Worm (Caenorhabditis elegans) whole organism, late embryonic: ENCODE results near the gene ech-2.
A peak's percentile ranks its signal among the peaks of the same experiment; 100 is the strongest.
"Not testable (repeated sequence)": the region's sequence is repeated elsewhere in the genome, so short reads cannot be mapped to it uniquely, and the experiment has no call there.

ENCODE experiments used
- K02D7.2 ChIP-seq: sonication (generic microtip); optimal IDR thresholded peaks from 2 replicates; lab custom pipeline; 2017; ENCODE audit warnings: mild to moderate bottlenecking, missing genetic modification characterization, missing compliant biosample characterization
- K09A11.1 ChIP-seq: sonication (generic microtip); optimal IDR thresholded peaks from 2 replicates; lab custom pipeline; 2017; ENCODE audit warnings: antibody characterized with exemption, mild to moderate bottlenecking, missing genetic modification characterization, missing compliant biosample characterization; ENCODE audit not compliant: insufficient read depth
- T23F11.4 ChIP-seq: fragments of 200-800 bp; sonication (Bioruptor generic); optimal IDR thresholded peaks from 2 replicates; lab custom pipeline; 2018; ENCODE audit warnings: mild to moderate bottlenecking, missing genetic modification characterization, missing compliant biosample characterization
- ceh-14 ChIP-seq: sonication (generic microtip); optimal IDR thresholded peaks from 2 replicates; lab custom pipeline; 2016; ENCODE audit warnings: missing genotype, missing genetic modification characterization, missing compliant biosample characterization
- ceh-19 ChIP-seq: fragments of 200-800 bp; sonication (Bioruptor generic); optimal IDR thresholded peaks from 2 replicates; lab custom pipeline; 2018; ENCODE audit warnings: mild to moderate bottlenecking, missing genetic modification characterization, missing compliant biosample characterization
- ceh-22 ChIP-seq: sonication (generic microtip); optimal IDR thresholded peaks from 2 replicates; lab custom pipeline; 2017; ENCODE audit warnings: missing biosample characterization, missing genetic modification characterization
- ceh-30 ChIP-seq: fragments of 150-350 bp; optimal IDR thresholded peaks from 2 replicates; lab custom pipeline; 2014; ENCODE audit warnings: missing biosample characterization, missing genetic modification characterization
- ceh-31 ChIP-seq: sonication (generic microtip); optimal IDR thresholded peaks from 2 replicates; lab custom pipeline; 2016; ENCODE audit warnings: missing genetic modification characterization, missing compliant biosample characterization
- ceh-34 ChIP-seq: sonication (generic microtip); optimal IDR thresholded peaks from 2 replicates; lab custom pipeline; 2016; ENCODE audit warnings: mild to moderate bottlenecking, missing genetic modification characterization, missing compliant biosample characterization
- ceh-45 ChIP-seq: fragments of 200-800 bp; sonication (Bioruptor generic); IDR thresholded peaks from 2 replicates; pipeline ENCODE4 v1.3.6; 2022; ENCODE audit warnings: missing genetic modification reagents, missing genetic modification characterization, missing compliant biosample characterization
- ceh-48 ChIP-seq: sonication (generic microtip); optimal IDR thresholded peaks from 2 replicates; lab custom pipeline; 2016; ENCODE audit warnings: missing genetic modification characterization, inconsistent platforms, missing compliant biosample characterization
- ceh-9 ChIP-seq: sonication (generic microtip); optimal IDR thresholded peaks from 2 replicates; lab custom pipeline; 2016; ENCODE audit warnings: mild to moderate bottlenecking, missing genetic modification characterization, inconsistent platforms, missing compliant biosample characterization
- dmd-4 ChIP-seq: sonication (generic microtip); optimal IDR thresholded peaks from 2 replicates; lab custom pipeline; 2016; ENCODE audit warnings: borderline replicate concordance, missing genetic modification characterization, missing compliant biosample characterization
- dve-1 ChIP-seq: sonication (generic microtip); optimal IDR thresholded peaks from 2 replicates; lab custom pipeline; 2017; ENCODE audit warnings: antibody characterized with exemption, mild to moderate bottlenecking, missing genetic modification characterization, missing compliant biosample characterization
- elt-2 ChIP-seq: sonication (generic microtip); optimal IDR thresholded peaks from 2 replicates; lab custom pipeline; 2016; ENCODE audit warnings: missing genetic modification reagents, missing genetic modification characterization, missing compliant biosample characterization
- fkh-6 ChIP-seq: sonication (generic microtip); optimal IDR thresholded peaks from 2 replicates; lab custom pipeline; 2016; ENCODE audit warnings: missing genetic modification characterization, missing compliant biosample characterization
- hlh-30 ChIP-seq: sonication (generic microtip); optimal IDR thresholded peaks from 2 replicates; lab custom pipeline; 2017; ENCODE audit warnings: antibody characterized with exemption, missing genetic modification characterization, missing compliant biosample characterization; ENCODE audit not compliant: insufficient read depth
- hlh-6 ChIP-seq: sonication (generic microtip); optimal IDR thresholded peaks from 2 replicates; lab custom pipeline; 2016; ENCODE audit warnings: missing genotype, missing genetic modification characterization, missing compliant biosample characterization
- hlh-8 ChIP-seq: sonication (generic microtip); optimal IDR thresholded peaks from 2 replicates; lab custom pipeline; 2016; ENCODE audit warnings: missing genotype, missing genetic modification characterization, missing compliant biosample characterization
- madf-2 ChIP-seq: sonication (generic microtip); optimal IDR thresholded peaks from 2 replicates; lab custom pipeline; 2017; ENCODE audit warnings: missing genetic modification characterization, missing compliant biosample characterization
- mec-3 ChIP-seq: sonication (generic microtip); optimal IDR thresholded peaks from 2 replicates; lab custom pipeline; 2016; ENCODE audit warnings: borderline replicate concordance, missing genetic modification characterization, missing compliant biosample characterization
- nfya-1 ChIP-seq: sonication (generic microtip); optimal IDR thresholded peaks from 2 replicates; lab custom pipeline; 2017; ENCODE audit warnings: missing genetic modification characterization, mild to moderate bottlenecking, missing compliant biosample characterization, antibody characterized with exemption, moderate library complexity
- pag-3 ChIP-seq: sonication (generic microtip); optimal IDR thresholded peaks from 2 replicates; lab custom pipeline; 2016; ENCODE audit warnings: missing compliant biosample characterization, missing genetic modification characterization, borderline replicate concordance
- pat-9 ChIP-seq: fragments of 200-800 bp; sonication (Bioruptor generic); optimal IDR thresholded peaks from 2 replicates; lab custom pipeline; 2018; ENCODE audit warnings: mild to moderate bottlenecking, missing genetic modification characterization, moderate library complexity, missing compliant biosample characterization
- pax-1 ChIP-seq: fragments of 150-350 bp; optimal IDR thresholded peaks from 2 replicates; lab custom pipeline; 2014; ENCODE audit warnings: missing biosample characterization, missing genetic modification characterization
- pha-2 ChIP-seq: sonication (generic microtip); optimal IDR thresholded peaks from 2 replicates; lab custom pipeline; 2017; ENCODE audit warnings: mild to moderate bottlenecking, missing genetic modification characterization, missing compliant biosample characterization
- pqm-1 ChIP-seq: sonication (generic microtip); optimal IDR thresholded peaks from 2 replicates; lab custom pipeline; 2016; ENCODE audit warnings: missing genetic modification characterization, missing compliant biosample characterization
- pros-1 ChIP-seq: fragments of 150-350 bp; optimal IDR thresholded peaks from 2 replicates; lab custom pipeline; 2014; ENCODE audit warnings: missing biosample characterization, missing genetic modification reagents, missing genetic modification characterization
- ref-2 ChIP-seq: sonication (generic microtip); optimal IDR thresholded peaks from 2 replicates; lab custom pipeline; 2016; ENCODE audit warnings: missing genetic modification characterization, missing compliant biosample characterization
- sdc-2 ChIP-seq: sonication (generic microtip); optimal IDR thresholded peaks from 2 replicates; lab custom pipeline; 2016; ENCODE audit warnings: missing genotype, missing genetic modification characterization, missing compliant biosample characterization
- sox-2 ChIP-seq: fragments of 200-800 bp; sonication (Bioruptor generic); IDR thresholded peaks from 2 replicates; pipeline ENCODE4 v1.3.6; 2022; ENCODE audit warnings: missing genetic modification reagents, missing genetic modification characterization, missing compliant biosample characterization
- sox-4 ChIP-seq: sonication (generic microtip); optimal IDR thresholded peaks from 2 replicates; lab custom pipeline; 2017; ENCODE audit warnings: mild to moderate bottlenecking, missing genetic modification characterization, inconsistent platforms, missing compliant biosample characterization
- syd-9 ChIP-seq: sonication (generic microtip); optimal IDR thresholded peaks from 2 replicates; lab custom pipeline; 2016; ENCODE audit warnings: mild to moderate bottlenecking, missing genetic modification characterization, moderate library complexity, missing compliant biosample characterization
- tbx-2 ChIP-seq: sonication (generic microtip); optimal IDR thresholded peaks from 2 replicates; lab custom pipeline; 2016; ENCODE audit warnings: missing genetic modification characterization, missing compliant biosample characterization
- tbx-7 ChIP-seq: sonication (generic microtip); optimal IDR thresholded peaks from 2 replicates; lab custom pipeline; 2016; ENCODE audit warnings: missing genotype, missing genetic modification characterization, missing compliant biosample characterization
- unc-42 ChIP-seq: sonication (generic microtip); optimal IDR thresholded peaks from 2 replicates; lab custom pipeline; 2016; ENCODE audit warnings: missing genotype, missing genetic modification characterization, missing compliant biosample characterization
- unc-86 ChIP-seq: sonication (generic microtip); optimal IDR thresholded peaks from 2 replicates; lab custom pipeline; 2016; ENCODE audit warnings: missing genetic modification characterization, missing compliant biosample characterization
- ztf-16 ChIP-seq: sonication (generic microtip); optimal IDR thresholded peaks from 2 replicates; lab custom pipeline; 2017; ENCODE audit warnings: missing genetic modification characterization, missing compliant biosample characterization

Gene ech-2

DNA sequence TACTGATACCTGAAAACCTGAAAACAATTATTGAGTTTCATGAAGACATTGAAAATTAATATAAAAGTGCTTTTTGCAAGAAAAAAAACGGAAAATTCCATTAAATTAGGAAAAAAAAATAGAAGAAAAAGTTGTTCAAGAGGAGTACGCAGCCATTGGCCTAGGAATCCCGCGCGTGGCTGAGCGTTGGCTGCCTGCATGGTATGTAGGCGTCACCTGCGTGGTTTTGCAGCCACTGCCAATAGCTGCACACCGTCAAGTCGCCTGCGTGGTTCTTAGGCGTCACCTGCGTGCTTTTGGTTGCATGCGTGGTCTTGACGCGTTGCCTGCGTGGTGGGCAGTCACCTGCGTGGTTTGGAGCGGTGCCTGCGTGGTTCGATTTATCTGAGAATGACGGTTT is 28.1 kb downstream of the ech-2 start, which contains the start of gene M117.6:
M117.6 (minus strand) TSS at position 101 of the 400 bp plus-strand sequence.
- not testable (repeated sequence) for TF ChIP-seq fkh-6; sox-2; sox-4 (tag; lab: Kevin White, UChicago)

DNA sequence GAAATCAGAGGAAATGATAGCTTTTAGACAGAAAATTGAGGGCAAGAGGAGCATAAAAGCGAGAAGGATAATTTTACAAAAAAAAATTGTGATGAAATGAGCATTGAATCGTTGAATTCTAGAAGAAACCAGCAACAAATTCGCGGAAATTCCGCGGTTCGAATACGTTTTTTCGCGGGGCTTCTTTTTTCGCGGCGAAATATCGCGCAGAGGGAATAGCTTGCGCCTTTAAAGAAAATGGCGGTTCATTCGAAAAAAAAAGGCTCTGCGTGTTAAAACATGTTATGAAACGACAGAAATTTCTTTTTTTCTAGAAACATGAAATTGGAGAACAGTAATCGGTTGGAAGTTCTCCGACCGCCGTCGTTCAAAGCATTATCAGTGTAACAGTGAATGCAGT is 33.7 kb downstream of the ech-2 start:
- TF ChIP-seq K09A11.1 (no peak), nfya-1 (peak; percentile 13), dmd-4 (tag; lab: Kevin White, UChicago) (no peak), madf-2 (tag; lab: Kevin White, UChicago) (no peak), ceh-22 (no peak)

DNA sequence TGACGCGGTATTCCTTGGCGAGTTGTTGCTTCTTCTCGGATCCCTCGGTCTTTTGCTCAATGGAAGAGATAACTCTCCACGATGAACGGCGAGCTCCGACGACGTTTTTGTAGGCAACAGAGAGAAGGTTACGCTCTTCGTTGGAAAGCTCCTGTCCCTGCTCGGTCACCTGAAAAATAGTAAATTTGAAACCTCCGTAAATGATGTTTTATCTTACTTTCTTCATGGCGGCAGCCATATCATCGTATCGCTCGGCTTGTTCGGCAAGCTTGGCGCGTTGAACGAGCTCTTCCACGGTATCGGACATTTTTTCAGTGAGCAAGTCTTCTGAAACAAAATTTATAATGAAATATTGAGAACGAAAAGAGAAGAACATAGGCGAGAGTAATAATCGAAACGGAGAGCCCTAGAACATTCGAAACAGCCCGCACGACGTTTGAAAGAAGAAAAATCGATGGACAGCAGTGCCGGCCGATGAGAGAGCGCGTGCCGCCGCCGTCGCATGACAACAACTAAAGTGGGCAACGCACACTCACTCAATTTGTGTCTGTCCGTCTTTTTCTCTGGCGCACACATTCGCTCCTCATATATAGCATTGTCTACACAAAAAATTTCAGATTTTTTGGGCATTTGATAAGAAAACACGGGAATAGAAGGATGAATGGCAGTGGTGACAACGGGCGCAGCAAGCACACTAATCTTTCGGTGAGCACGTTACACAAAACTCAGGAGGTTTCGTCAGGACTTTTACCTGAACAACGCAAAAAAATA is 34.4 kb downstream of the ech-2 start, which contains the start of the genes par-5 and M117.3:
par-5 (minus strand) TSS at position 334 of the 771 bp plus-strand sequence.
M117.3 (plus strand) TSS at position 616 of the 771 bp plus-strand sequence.
- TF ChIP-seq pha-2: no peak
- TF ChIP-seq pax-1 (tag; lab: Kevin White, UChicago): no peak
- no peak for TF ChIP-seq tbx-7
- no peak for TF ChIP-seq hlh-6 (tag; lab: Kevin White, UChicago)
- TF ChIP-seq unc-42 (tag; lab: Kevin White, UChicago): peak; percentile 80
- TF ChIP-seq T23F11.4 (GFP tag; lab: Kevin White, UChicago): no peak
- no peak for TF ChIP-seq sox-2
- no peak for TF ChIP-seq mec-3
- no peak for TF ChIP-seq unc-86 (tag; lab: Kevin White, UChicago)
- peak; percentile 36 for TF ChIP-seq tbx-2 (tag; lab: Kevin White, UChicago)
- no peak for TF ChIP-seq sdc-2 (tag; lab: Kevin White, UChicago)
- no peak for TF ChIP-seq K09A11.1
- no peak for TF ChIP-seq ceh-19 (GFP tag; lab: Kevin White, UChicago)
- peak; percentile 15 for TF ChIP-seq ceh-34 (tag; lab: Kevin White, UChicago)
- peak; percentile 49 for TF ChIP-seq ref-2 (tag; lab: Kevin White, UChicago)
- TF ChIP-seq pros-1 (tag; lab: Kevin White, UChicago): no peak
- peak; percentile 79 for TF ChIP-seq ceh-31 (tag; lab: Kevin White, UChicago)
- TF ChIP-seq ztf-16 (tag; lab: Kevin White, UChicago): no peak
- no peak for TF ChIP-seq pat-9 (tag; lab: Kevin White, UChicago)
- peak; percentile 98 for TF ChIP-seq ceh-48 (tag; lab: Kevin White, UChicago)
- TF ChIP-seq pqm-1 (tag; lab: Kevin White, UChicago): peak; percentile 20
- TF ChIP-seq dve-1 (tag; lab: Kevin White, UChicago): peak; percentile 24
- TF ChIP-seq madf-2 (tag; lab: Kevin White, UChicago): peak; percentile 19
- peak; percentile 2 for TF ChIP-seq syd-9 (tag; lab: Kevin White, UChicago)
- no peak for TF ChIP-seq pag-3 (tag; lab: Kevin White, UChicago)
- peak; percentile 61 for TF ChIP-seq nfya-1
- peak; percentile 1 for TF ChIP-seq elt-2
- no peak for TF ChIP-seq ceh-9 (tag; lab: Kevin White, UChicago)
- TF ChIP-seq ceh-14 (tag; lab: Kevin White, UChicago): peak; percentile 53
- TF ChIP-seq K02D7.2: no peak
- no peak for TF ChIP-seq ceh-30 (tag; lab: Kevin White, UChicago)
- no peak for TF ChIP-seq dmd-4 (tag; lab: Kevin White, UChicago)
- peak; percentile 92 for TF ChIP-seq hlh-30
- TF ChIP-seq hlh-8 (tag; lab: Kevin White, UChicago): peak; percentile 1
- no peak for TF ChIP-seq ceh-45 (GFP tag; lab: Robert Waterston, UW)
